Worm (Caenorhabditis elegans) whole organism, early embryonic: ENCODE measurements around the gene hpr-17.

ENCODE experiments used
- B0310.2 ChIP-seq: sonication (generic microtip); optimal IDR thresholded peaks from 2 replicates; lab custom pipeline; 2016; ENCODE audit warnings: mild to moderate bottlenecking, missing genetic modification characterization, missing compliant biosample characterization
- F13C5.2 ChIP-seq: sonication (generic microtip); optimal IDR thresholded peaks from 2 replicates; lab custom pipeline; 2017; ENCODE audit warnings: mild to moderate bottlenecking, missing genetic modification characterization, inconsistent platforms, missing compliant biosample characterization
- aly-1 ChIP-seq: sonication (generic microtip); optimal IDR thresholded peaks from 2 replicates; lab custom pipeline; 2016; ENCODE audit warnings: missing genetic modification characterization, missing compliant biosample characterization
- ama-1 ChIP-seq: fragments of 150-350 bp; optimal IDR thresholded peaks from 2 replicates; lab custom pipeline; 2014
- ceh-13 ChIP-seq: fragments of 200-800 bp; sonication (Bioruptor generic); optimal IDR thresholded peaks from 2 replicates; lab custom pipeline; 2018; ENCODE audit warnings: mild to moderate bottlenecking, missing genetic modification characterization, missing compliant biosample characterization
- ceh-36 ChIP-seq: sonication (generic microtip); optimal IDR thresholded peaks from 2 replicates; lab custom pipeline; 2016; ENCODE audit warnings: missing genetic modification characterization, inconsistent platforms, missing compliant biosample characterization
- ets-7 ChIP-seq: sonication (generic microtip); optimal IDR thresholded peaks from 2 replicates; lab custom pipeline; 2016; ENCODE audit warnings: missing genotype, missing genetic modification characterization, missing compliant biosample characterization
- flt-1 ChIP-seq: fragments of 200-800 bp; sonication (Bioruptor generic); IDR thresholded peaks from 2 replicates; pipeline ENCODE4 v1.3.6; 2022; ENCODE audit warnings: missing genetic modification characterization, missing compliant biosample characterization
- hmbx-1 ChIP-seq: sonication (generic microtip); optimal IDR thresholded peaks from 2 replicates; lab custom pipeline; 2016; ENCODE audit warnings: mild to moderate bottlenecking, missing genetic modification characterization, missing compliant biosample characterization
- hmg-4 ChIP-seq: fragments of 200-800 bp; sonication (Bioruptor generic); optimal IDR thresholded peaks from 2 replicates; lab custom pipeline; 2018; ENCODE audit warnings: mild to moderate bottlenecking, missing genetic modification characterization, missing compliant biosample characterization
- hnd-1 ChIP-seq: sonication (generic microtip); optimal IDR thresholded peaks from 2 replicates; lab custom pipeline; 2016; ENCODE audit warnings: missing genetic modification characterization, missing compliant biosample characterization
- pes-1 ChIP-seq: fragments of 200-800 bp; sonication (Bioruptor generic); IDR thresholded peaks from 2 replicates; pipeline ENCODE4 v1.3.6; 2022; ENCODE audit warnings: missing genetic modification reagents, missing genetic modification characterization, missing compliant biosample characterization
- scrt-1 ChIP-seq: fragments of 200-800 bp; sonication (Bioruptor generic); IDR thresholded peaks from 2 replicates; pipeline ENCODE4 v1.3.6; 2022; ENCODE audit warnings: missing genetic modification characterization, missing compliant biosample characterization
- sea-1 ChIP-seq: fragments of 200-800 bp; sonication (Bioruptor generic); conservative IDR thresholded peaks from 2 replicates; pipeline ENCODE4 v1.3.6; 2022; ENCODE audit warnings: missing genetic modification characterization, missing compliant biosample characterization
- tbx-11 ChIP-seq: fragments of 200-800 bp; sonication (Bioruptor generic); IDR thresholded peaks from 2 replicates; pipeline ENCODE4 v1.3.6; 2022; ENCODE audit warnings: missing genetic modification characterization, missing compliant biosample characterization
- tbx-37 ChIP-seq: fragments of 200-800 bp; sonication (Bioruptor generic); conservative IDR thresholded peaks from 2 replicates; pipeline ENCODE4 v1.3.6; 2022; ENCODE audit warnings: missing genetic modification reagents, missing genetic modification characterization, missing compliant biosample characterization
- tra-4 ChIP-seq: sonication (generic microtip); optimal IDR thresholded peaks from 2 replicates; lab custom pipeline; 2017; ENCODE audit warnings: missing genetic modification characterization, missing compliant biosample characterization

hpr-17 gene

ce11 chrII:13174435-13174834 is 17.6 kb upstream of the hpr-17 start:
- TF ChIP-seq F13C5.2 (no peak), ceh-36 (tag; lab: Kevin White, UChicago) (no peak), hnd-1 (tag; lab: Kevin White, UChicago) (no peak), scrt-1 (GFP tag; lab: Robert Waterston, UW) (no peak), tbx-11 (GFP tag; lab: Robert Waterston, UW) (no peak), sea-1 (GFP tag; lab: Robert Waterston, UW) (no peak), aly-1 (tag; lab: Kevin White, UChicago) (no peak), ama-1 (lab: Kevin White, UChicago) (no peak), flt-1 (GFP tag; lab: Robert Waterston, UW) (no peak), ceh-13 (no peak), pes-1 (GFP tag; lab: Robert Waterston, UW) (no peak), hmg-4 (no peak), hmbx-1 (no peak), tra-4 (tag; lab: Kevin White, UChicago) (no peak), B0310.2 (tag; lab: Kevin White, UChicago) (no peak), ets-7 (tag; lab: Kevin White, UChicago) (no peak)

DNA sequence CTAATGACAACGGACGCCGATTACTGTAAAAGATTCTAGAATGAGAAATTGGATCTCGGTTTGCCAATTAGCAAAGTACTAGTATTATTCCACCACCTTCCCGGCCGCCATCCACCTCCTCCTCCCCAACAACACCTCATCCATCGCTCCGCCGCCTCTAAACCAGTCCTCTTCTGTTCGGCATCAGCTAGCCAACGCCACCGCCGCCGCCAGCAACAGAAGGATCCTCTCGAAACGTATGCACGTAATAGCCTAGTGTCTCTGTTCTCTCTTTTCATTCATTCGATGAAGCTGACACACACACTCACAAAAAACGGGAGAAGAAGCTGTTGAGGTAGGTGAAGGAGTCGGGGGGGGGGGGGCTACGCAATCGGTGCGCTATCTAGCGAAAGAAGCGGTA is 13.8 kb upstream of the hpr-17 start:
- TF ChIP-seq pes-1 (GFP tag; lab: Robert Waterston, UW) (no peak), ama-1 (lab: Kevin White, UChicago) (no peak), scrt-1 (GFP tag; lab: Robert Waterston, UW) (no peak), hmbx-1 (no peak), ceh-36 (tag; lab: Kevin White, UChicago) (no peak), hmg-4 (no peak), ceh-13 (no peak), F13C5.2 (no peak), ets-7 (tag; lab: Kevin White, UChicago) (no peak), aly-1 (tag; lab: Kevin White, UChicago) (no peak)

DNA sequence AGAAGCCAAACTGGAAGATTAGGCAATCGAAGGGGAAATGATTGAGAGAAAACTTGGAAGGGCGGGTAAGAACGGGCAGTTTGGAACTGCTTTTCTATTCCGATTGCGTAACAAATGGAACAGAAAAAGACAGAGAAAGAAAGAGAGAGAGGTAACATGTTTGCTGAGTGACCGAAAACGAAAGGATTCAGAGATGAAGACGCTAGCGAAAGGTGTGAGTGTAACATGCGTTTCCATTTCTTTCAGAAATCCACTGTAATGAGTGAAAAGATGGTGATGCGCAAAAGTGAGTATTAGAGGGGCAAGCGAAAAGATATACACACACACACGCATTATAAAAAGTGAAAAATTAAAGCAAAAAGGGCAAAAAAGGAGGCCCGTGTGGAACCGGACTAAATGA is 10.6 kb upstream of the hpr-17 start:
- no peak for TF ChIP-seq ceh-13
- no peak for TF ChIP-seq hnd-1 (tag; lab: Kevin White, UChicago)
- no peak for TF ChIP-seq F13C5.2

DNA sequence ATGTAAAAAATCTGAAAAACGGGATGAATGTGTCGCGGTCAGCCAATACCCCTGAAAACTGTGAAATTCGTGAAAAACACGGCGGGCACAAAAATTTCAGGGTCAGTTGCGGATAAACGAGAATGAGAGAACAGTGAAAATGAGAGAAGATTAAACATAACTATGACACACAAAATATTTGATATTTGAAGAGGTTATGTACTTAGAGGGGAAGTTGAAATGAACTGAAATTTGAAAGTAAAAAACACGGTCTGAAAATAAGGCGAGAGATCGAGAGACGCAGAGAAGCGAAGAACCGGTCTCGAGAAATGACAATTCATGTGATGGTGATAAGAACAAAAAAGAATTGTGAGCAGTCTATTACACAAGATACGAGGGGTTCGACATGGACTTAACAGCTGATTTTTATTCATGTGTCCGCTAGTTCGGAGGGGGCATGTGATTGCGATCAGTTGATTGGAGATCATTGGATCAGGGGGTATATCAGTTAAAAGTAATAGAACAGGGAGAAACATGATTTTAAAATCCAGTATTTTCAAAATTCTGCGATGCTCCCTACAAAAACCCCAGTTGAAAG is 8.9 kb upstream of the hpr-17 start, which contains the start of gene moe-3:
Gene moe-3, minus strand, starts transcription at position 51 of the 577 bp plus-strand sequence.
- TF ChIP-seq B0310.2 (tag; lab: Kevin White, UChicago) (no peak), ama-1 (lab: Kevin White, UChicago) (no peak), tra-4 (tag; lab: Kevin White, UChicago) (no peak), hnd-1 (tag; lab: Kevin White, UChicago) (no peak), ceh-36 (tag; lab: Kevin White, UChicago) (no peak), tbx-11 (GFP tag; lab: Robert Waterston, UW) (no peak), tbx-37 (GFP tag; lab: Robert Waterston, UW) (no peak), ets-7 (tag; lab: Kevin White, UChicago) (no peak)

ce11 chrII:13164062-13164461 is 7.2 kb upstream of the hpr-17 start:
- no peak for TF ChIP-seq tra-4 (tag; lab: Kevin White, UChicago)
- no peak for TF ChIP-seq hnd-1 (tag; lab: Kevin White, UChicago)
- no peak for TF ChIP-seq B0310.2 (tag; lab: Kevin White, UChicago)
- no peak for TF ChIP-seq aly-1 (tag; lab: Kevin White, UChicago)
- TF ChIP-seq F13C5.2 = no peak
- no peak for TF ChIP-seq flt-1 (GFP tag; lab: Robert Waterston, UW)
- TF ChIP-seq ceh-36 (tag; lab: Kevin White, UChicago) = no peak
- TF ChIP-seq tbx-11 (GFP tag; lab: Robert Waterston, UW) = no peak

DNA sequence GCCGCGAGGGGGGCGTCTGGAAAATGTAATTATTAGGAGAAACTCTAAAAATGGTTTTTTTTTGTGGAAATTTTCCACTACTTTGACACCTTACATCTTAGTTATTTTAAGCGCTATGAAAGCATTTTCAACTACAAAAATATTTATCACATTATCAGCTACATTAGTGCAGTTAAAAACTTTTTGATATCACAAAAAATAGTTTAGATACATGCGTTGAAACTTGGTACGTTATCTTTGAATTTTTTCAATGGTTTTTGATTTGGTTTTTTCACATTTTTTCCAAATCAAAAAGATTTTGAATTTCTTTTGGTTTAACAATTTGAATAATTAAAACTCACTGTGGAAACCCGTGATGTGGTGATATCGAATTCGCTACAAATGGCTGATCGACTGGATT is 6.2 kb upstream of the hpr-17 start:
- TF ChIP-seq tbx-11 (GFP tag; lab: Robert Waterston, UW) (no peak), aly-1 (tag; lab: Kevin White, UChicago) (no peak), hmbx-1 (no peak), pes-1 (GFP tag; lab: Robert Waterston, UW) (no peak), ceh-36 (tag; lab: Kevin White, UChicago) (no peak), scrt-1 (GFP tag; lab: Robert Waterston, UW) (no peak), B0310.2 (tag; lab: Kevin White, UChicago) (no peak), ama-1 (lab: Kevin White, UChicago) (no peak), flt-1 (GFP tag; lab: Robert Waterston, UW) (no peak), tbx-37 (GFP tag; lab: Robert Waterston, UW) (no peak), hnd-1 (tag; lab: Kevin White, UChicago) (no peak), sea-1 (GFP tag; lab: Robert Waterston, UW) (no peak), tra-4 (tag; lab: Kevin White, UChicago) (no peak), hmg-4 (no peak), ceh-13 (no peak), F13C5.2 (no peak), ets-7 (tag; lab: Kevin White, UChicago) (no peak)

DNA sequence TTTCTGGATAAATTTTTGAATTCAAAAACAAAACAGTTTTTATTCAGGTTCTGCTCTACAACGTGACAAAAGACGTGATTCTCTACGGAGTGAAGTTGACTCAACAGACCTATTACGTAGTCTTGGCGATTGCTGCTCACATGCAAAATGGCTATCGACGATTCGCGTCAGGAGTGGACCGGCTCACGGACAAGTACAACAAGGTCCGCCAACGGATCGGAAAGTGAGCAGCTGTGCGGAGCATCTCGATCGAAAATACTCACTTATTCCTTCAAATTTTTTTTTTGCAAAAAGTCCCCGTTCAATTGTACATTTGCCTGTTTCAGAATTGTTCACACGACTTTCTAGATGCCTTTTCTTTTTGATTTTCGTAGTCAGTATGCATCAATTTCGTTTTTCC is 3.0 kb upstream of the hpr-17 start:
- TF ChIP-seq ceh-36 (tag; lab: Kevin White, UChicago) (no peak), B0310.2 (tag; lab: Kevin White, UChicago) (no peak)

ce11 chrII:13156071-13156470 is 776 bp downstream of the hpr-17 start:
- TF ChIP-seq F13C5.2 (no peak), tbx-11 (GFP tag; lab: Robert Waterston, UW) (no peak), tbx-37 (GFP tag; lab: Robert Waterston, UW) (no peak), pes-1 (GFP tag; lab: Robert Waterston, UW) (no peak), ama-1 (lab: Kevin White, UChicago) (no peak), B0310.2 (tag; lab: Kevin White, UChicago) (no peak), ceh-13 (no peak), hmbx-1 (no peak), sea-1 (GFP tag; lab: Robert Waterston, UW) (no peak), ets-7 (tag; lab: Kevin White, UChicago) (no peak), aly-1 (tag; lab: Kevin White, UChicago) (no peak), tra-4 (tag; lab: Kevin White, UChicago) (no peak), hmg-4 (no peak), hnd-1 (tag; lab: Kevin White, UChicago) (no peak), ceh-36 (tag; lab: Kevin White, UChicago) (no peak), flt-1 (GFP tag; lab: Robert Waterston, UW) (no peak), scrt-1 (GFP tag; lab: Robert Waterston, UW) (no peak)
